Fruit fly (Drosophila melanogaster): ENCODE measurements around the gene Cyp4d14.

Gene Cyp4d14

DNA sequence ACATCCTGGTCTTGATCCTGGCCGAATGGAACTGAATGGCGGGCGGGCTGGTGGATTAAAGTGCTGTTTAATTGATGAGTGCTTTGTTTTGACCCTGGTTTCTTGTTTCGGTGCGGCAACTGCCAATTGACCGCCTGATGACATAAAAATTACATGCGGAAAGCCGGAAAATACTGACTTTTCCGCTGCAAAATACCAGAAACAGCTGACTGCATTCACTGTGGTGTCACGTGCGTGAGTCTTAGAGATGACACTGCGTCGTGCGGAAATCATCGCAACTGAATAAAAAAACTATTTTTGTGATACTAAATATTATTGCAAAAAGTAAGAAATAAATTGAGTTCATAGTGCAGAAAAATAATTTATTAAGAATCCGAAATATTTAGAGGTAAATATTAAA lies 25.6 kb downstream of the Cyp4d14 start, which contains the start of gene bcn92:
Gene bcn92 (minus strand): TSS at position 170 of the 400 bp plus-strand sequence.
- TF ChIP-seq Jra (GFP tag; optimal IDR thresholded peaks at IDR 0.05) = peak; percentile 51
- TF ChIP-seq CG32264 (GFP tag; optimal IDR thresholded peaks at IDR 0.05) = no peak
- TF ChIP-seq Hr83 (GFP tag; optimal IDR thresholded peaks at IDR 0.05; ENCODE audit: poor library complexity, severe bottlenecking) = peak; percentile 21
- peak; percentile 36 for TF ChIP-seq HLH106 (tag; optimal IDR thresholded peaks at IDR 0.05)
- TF ChIP-seq h (GFP tag; optimal IDR thresholded peaks at IDR 0.05) = peak; percentile 41
- peak; percentile 87 for TF ChIP-seq woc (GFP tag; optimal IDR thresholded peaks at IDR 0.05)
- TF ChIP-seq N (GFP tag; optimal IDR thresholded peaks at IDR 0.05) = no peak
- no peak for TF ChIP-seq Abd-B (GFP tag; optimal IDR thresholded peaks at IDR 0.05)
- no peak for TF ChIP-seq Hnf4 (GFP tag; optimal IDR thresholded peaks at IDR 0.05)
- TF ChIP-seq fru (GFP tag; optimal IDR thresholded peaks at IDR 0.05) = peak; percentile 37
- peak; percentile 21 for TF ChIP-seq OdsH (GFP tag; optimal IDR thresholded peaks at IDR 0.05)
- TF ChIP-seq pan (optimal IDR thresholded peaks at IDR 0.05) = no peak
- no peak for TF ChIP-seq GATAd (GFP tag; optimal IDR thresholded peaks at IDR 0.05)
- no peak for TF ChIP-seq Hr78 (GFP tag; optimal IDR thresholded peaks at IDR 0.05)
- TF ChIP-seq foxo (GFP tag; optimal IDR thresholded peaks at IDR 0.05) = peak in 1 of 2 experiments; percentile 42
- TF ChIP-seq dl (GFP tag; optimal IDR thresholded peaks at IDR 0.05; ENCODE audit: insufficient read depth in 1 of 2, partially characterized antibody in 2 of 2) = no peak
- TF ChIP-seq Vsx2 (GFP tag; optimal IDR thresholded peaks at IDR 0.05; ENCODE audit: partially characterized antibody) = no peak
- peak; percentile 46 for TF ChIP-seq ey (GFP tag; optimal IDR thresholded peaks at IDR 0.05)
- peak; percentile 5 for TF ChIP-seq Myc (optimal IDR thresholded peaks at IDR 0.05)
- no peak for TF ChIP-seq Rel (GFP tag; optimal IDR thresholded peaks at IDR 0.05)
- peak; percentile 12 for TF ChIP-seq Rel (tag; optimal IDR thresholded peaks at IDR 0.05)
- peak; percentile 36 for TF ChIP-seq Sp1 (GFP tag; optimal IDR thresholded peaks at IDR 0.05)
- no peak for TF ChIP-seq tai (GFP tag; optimal IDR thresholded peaks at IDR 0.05)
- peak; percentile 43 for TF ChIP-seq rgr (GFP tag; optimal IDR thresholded peaks at IDR 0.05)
- TF ChIP-seq Mio (GFP tag; optimal IDR thresholded peaks at IDR 0.05) = no peak
- no peak for TF ChIP-seq usp (GFP tag; optimal IDR thresholded peaks at IDR 0.05)
- TF ChIP-seq br (GFP tag; optimal IDR thresholded peaks at IDR 0.05) = peak; percentile 29
- TF ChIP-seq dsf (GFP tag; optimal IDR thresholded peaks at IDR 0.05; ENCODE audit: borderline replicate concordance) = no peak
- peak; percentile 46 for TF ChIP-seq sv (GFP tag; optimal IDR thresholded peaks at IDR 0.05)

DNA sequence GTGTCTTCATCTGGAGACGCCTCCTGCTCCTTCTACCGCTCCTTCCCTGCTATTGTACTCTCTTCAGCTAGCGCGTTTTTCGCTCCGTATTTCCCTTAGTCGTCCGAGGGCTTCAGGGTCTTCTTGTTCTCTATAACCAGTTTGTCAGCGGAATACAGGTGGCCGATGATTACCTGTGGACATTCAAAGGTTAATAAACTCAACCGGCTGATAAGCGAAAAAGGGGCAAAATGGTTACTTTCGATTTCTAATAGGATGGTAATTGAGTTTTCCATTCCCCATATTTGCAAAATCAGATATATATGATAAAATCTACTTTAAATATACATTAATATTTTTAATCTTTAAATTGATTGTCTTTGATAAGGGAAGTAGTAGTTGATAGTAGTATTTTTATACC lies 26.4 kb downstream of the Cyp4d14 start:
- no peak for TF ChIP-seq Hr78 (GFP tag; optimal IDR thresholded peaks at IDR 0.05)
- TF ChIP-seq Myc (optimal IDR thresholded peaks at IDR 0.05) = no peak
- TF ChIP-seq Dif (GFP tag; optimal IDR thresholded peaks at IDR 0.05; ENCODE audit: partially characterized antibody) = no peak
- TF ChIP-seq usp (GFP tag; optimal IDR thresholded peaks at IDR 0.05) = no peak
- no peak for TF ChIP-seq OdsH (GFP tag; optimal IDR thresholded peaks at IDR 0.05)
- TF ChIP-seq jim (GFP tag; optimal IDR thresholded peaks at IDR 0.05) = no peak
- no peak for TF ChIP-seq ey (GFP tag; optimal IDR thresholded peaks at IDR 0.05)
- TF ChIP-seq CG9705 (GFP tag; optimal IDR thresholded peaks at IDR 0.05) = no peak
- no peak for TF ChIP-seq br (GFP tag; optimal IDR thresholded peaks at IDR 0.05)
- TF ChIP-seq Abd-B (GFP tag; optimal IDR thresholded peaks at IDR 0.05) = no peak
- TF ChIP-seq Sp1 (GFP tag; optimal IDR thresholded peaks at IDR 0.05) = no peak
- no peak for TF ChIP-seq foxo (GFP tag; optimal IDR thresholded peaks at IDR 0.05)
- TF ChIP-seq lola (GFP tag; optimal IDR thresholded peaks at IDR 0.05) = no peak
- no peak for TF ChIP-seq Vsx2 (GFP tag; optimal IDR thresholded peaks at IDR 0.05; ENCODE audit: partially characterized antibody)

DNA sequence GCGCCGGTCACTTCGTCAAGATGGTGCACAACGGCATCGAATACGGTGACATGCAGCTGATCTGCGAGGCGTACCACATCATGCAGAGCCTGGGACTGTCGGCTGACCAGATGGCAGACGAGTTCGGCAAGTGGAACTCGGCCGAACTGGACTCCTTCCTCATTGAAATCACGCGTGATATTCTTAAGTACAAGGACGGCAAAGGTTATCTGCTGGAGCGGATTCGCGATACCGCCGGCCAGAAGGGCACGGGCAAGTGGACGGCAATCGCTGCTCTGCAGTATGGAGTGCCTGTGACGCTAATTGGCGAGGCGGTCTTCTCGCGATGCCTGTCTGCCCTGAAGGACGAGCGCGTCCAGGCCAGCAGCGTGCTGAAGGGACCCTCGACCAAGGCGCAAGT lies 27.6 kb downstream of the Cyp4d14 start:
- TF ChIP-seq Dfd (GFP tag; optimal IDR thresholded peaks at IDR 0.05) = no peak
- no peak for TF ChIP-seq usp (GFP tag; optimal IDR thresholded peaks at IDR 0.05)
- no peak for TF ChIP-seq HLH106 (tag; optimal IDR thresholded peaks at IDR 0.05)
- no peak for TF ChIP-seq Dif (GFP tag; optimal IDR thresholded peaks at IDR 0.05; ENCODE audit: partially characterized antibody)
- TF ChIP-seq Jra (GFP tag; optimal IDR thresholded peaks at IDR 0.05) = no peak
- no peak for TF ChIP-seq CG9705 (GFP tag; optimal IDR thresholded peaks at IDR 0.05)
- TF ChIP-seq CrebA (GFP tag; optimal IDR thresholded peaks at IDR 0.05; ENCODE audit: borderline replicate concordance) = no peak
- no peak for TF ChIP-seq tai (GFP tag; optimal IDR thresholded peaks at IDR 0.05)

DNA sequence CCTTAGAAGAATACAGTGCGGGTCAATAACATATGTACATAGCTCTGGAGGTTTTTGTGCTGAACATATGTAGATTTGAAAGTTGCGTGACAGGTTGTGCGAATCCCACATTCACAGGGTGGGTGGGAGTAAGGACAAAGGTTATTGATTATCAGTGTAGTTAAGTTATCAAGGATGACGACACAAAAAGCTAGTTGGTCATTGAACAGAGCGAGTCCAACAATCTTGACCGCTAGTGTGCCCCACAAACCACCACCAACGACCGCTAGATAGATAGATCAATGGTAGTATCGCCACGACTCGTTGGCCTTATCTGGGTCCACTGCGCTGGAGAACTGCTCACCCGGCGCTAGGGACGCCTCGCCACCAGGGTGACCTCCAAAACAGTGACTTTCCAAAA lies 28.5 kb downstream of the Cyp4d14 start:
- no peak for TF ChIP-seq pan (optimal IDR thresholded peaks at IDR 0.05)
- TF ChIP-seq rgr (GFP tag; optimal IDR thresholded peaks at IDR 0.05) = no peak
- no peak for TF ChIP-seq Mio (GFP tag; optimal IDR thresholded peaks at IDR 0.05)
- TF ChIP-seq Vsx2 (GFP tag; optimal IDR thresholded peaks at IDR 0.05; ENCODE audit: partially characterized antibody) = no peak
- no peak for TF ChIP-seq Hr83 (GFP tag; optimal IDR thresholded peaks at IDR 0.05; ENCODE audit: poor library complexity, severe bottlenecking)
- no peak for TF ChIP-seq jim (GFP tag; optimal IDR thresholded peaks at IDR 0.05)
- no peak for TF ChIP-seq Dfd (GFP tag; optimal IDR thresholded peaks at IDR 0.05)
- no peak for TF ChIP-seq lola (GFP tag; optimal IDR thresholded peaks at IDR 0.05)
- TF ChIP-seq Rel (GFP tag; optimal IDR thresholded peaks at IDR 0.05) = no peak
- TF ChIP-seq Rel (tag; optimal IDR thresholded peaks at IDR 0.05) = no peak
- TF ChIP-seq foxo (GFP tag; optimal IDR thresholded peaks at IDR 0.05) = no peak
- no peak for TF ChIP-seq dl (GFP tag; optimal IDR thresholded peaks at IDR 0.05; ENCODE audit: insufficient read depth in 1 of 2, partially characterized antibody in 2 of 2)
- TF ChIP-seq Abd-B (GFP tag; optimal IDR thresholded peaks at IDR 0.05) = no peak
- no peak for TF ChIP-seq fru (GFP tag; optimal IDR thresholded peaks at IDR 0.05)
- no peak for TF ChIP-seq woc (GFP tag; optimal IDR thresholded peaks at IDR 0.05)
- TF ChIP-seq CG32264 (GFP tag; optimal IDR thresholded peaks at IDR 0.05) = no peak
- TF ChIP-seq tai (GFP tag; optimal IDR thresholded peaks at IDR 0.05) = no peak
- TF ChIP-seq psq (GFP tag; optimal IDR thresholded peaks at IDR 0.05) = no peak
